Fruit fly (Drosophila melanogaster): ENCODE measurements around the gene CG2258.

Gene CG2258

dm6 chrX:8061392-8062179 lies 40.3 kb downstream of the CG2258 start, which contains the start of gene mys (continued):
- TF ChIP-seq jing (GFP tag; optimal IDR thresholded peaks at IDR 0.05) (no peak), Mrtf (GFP tag; IDR thresholded peaks at IDR 0.05) (peak; percentile 53; the same call in 1 of the 3 replicates), Opbp (GFP tag; IDR thresholded peaks at IDR 0.05; ENCODE audit: partially characterized antibody) (peak; percentile 97), cg (GFP tag; optimal IDR thresholded peaks at IDR 0.05) (peak; percentile 81), esg (GFP tag; conservative IDR thresholded peaks at IDR 0.05) (no peak), pho (GFP tag; optimal IDR thresholded peaks at IDR 0.05) (peak; percentile 68), otp (GFP tag; IDR thresholded peaks at IDR 0.05) (peak; percentile 40; the same call in 1 of the 3 replicates), Dbx (GFP tag; IDR thresholded peaks at IDR 0.05) (peak; percentile 79), Bgb (GFP tag; IDR thresholded peaks at IDR 0.05; ENCODE audit: partially characterized antibody) (peak; percentile 98), Jarid2 (GFP tag; optimal IDR thresholded peaks at IDR 0.05) (no peak), peb (GFP tag; IDR thresholded peaks at IDR 0.05) (no peak), kah (GFP tag; optimal IDR thresholded peaks at IDR 0.05) (peak; percentile 54), bbx (GFP tag; IDR thresholded peaks at IDR 0.05; ENCODE audit: partially characterized antibody) (peak; percentile 95), Fer3 (tag; optimal IDR thresholded peaks at IDR 0.05) (peak; percentile 55), CG4820 (GFP tag; optimal IDR thresholded peaks at IDR 0.05) (peak; percentile 46), onecut (GFP tag; IDR thresholded peaks at IDR 0.05) (peak; percentile 31), hth (optimal IDR thresholded peaks at IDR 0.05) (no peak), CG12104 (GFP tag; optimal IDR thresholded peaks at IDR 0.05) (peak; percentile 18), CG8290 (GFP tag; optimal IDR thresholded peaks at IDR 0.05) (peak; percentile 65), CG8290 (tag; optimal IDR thresholded peaks at IDR 0.05) (peak in 1 of 2 experiments; percentile 96), CG7372 (GFP tag; IDR thresholded peaks at IDR 0.05) (peak; percentile 42; the same call in 1 of the 2 replicates), CG15269 (tag; optimal IDR thresholded peaks at IDR 0.05) (peak; percentile 14), unc-4 (GFP tag; IDR thresholded peaks at IDR 0.05; ENCODE audit: partially characterized antibody) (peak; percentile 97), gt (GFP tag; IDR thresholded peaks at IDR 0.05) (no peak; the same call in 1 of the 2 replicates), gfzf (GFP tag; optimal IDR thresholded peaks at IDR 0.05) (peak; percentile 95), Trl (optimal IDR thresholded peaks at IDR 0.05) (no peak), Trl (GFP tag; optimal IDR thresholded peaks at IDR 0.05) (peak; percentile 61), BtbVII (GFP tag; optimal IDR thresholded peaks at IDR 0.05) (peak; percentile 73), Hr3 (GFP tag; optimal IDR thresholded peaks at IDR 0.05) (peak; percentile 30), CG4424 (GFP tag; optimal IDR thresholded peaks at IDR 0.05) (no peak), Hmx (GFP tag; optimal IDR thresholded peaks at IDR 0.05) (no peak), vnd (GFP tag; IDR thresholded peaks at IDR 0.05; ENCODE audit: partially characterized antibody) (peak; percentile 84), CG6765 (GFP tag; optimal IDR thresholded peaks at IDR 0.05) (peak; percentile 69), al (GFP tag; IDR thresholded peaks at IDR 0.05) (peak; percentile 57), knrl (GFP tag; IDR thresholded peaks at IDR 0.05; ENCODE audit: partially characterized antibody) (peak; percentile 93), CG4328 (GFP tag; optimal IDR thresholded peaks at IDR 0.05) (no peak), Hsf (GFP tag; optimal IDR thresholded peaks at IDR 0.05) (peak; percentile 73), nau (GFP tag; optimal IDR thresholded peaks at IDR 0.05) (peak; percentile 6), CG7963 (GFP tag; IDR thresholded peaks at IDR 0.05; ENCODE audit: partially characterized antibody) (peak; percentile 88), CG17612 (GFP tag; IDR thresholded peaks at IDR 0.05) (peak; percentile 55; the same call in 1 of the 2 replicates), pfk (GFP tag; optimal IDR thresholded peaks at IDR 0.05) (peak; percentile 58), sob (GFP tag; IDR thresholded peaks at IDR 0.05) (peak; percentile 83), CG14710 (tag; optimal IDR thresholded peaks at IDR 0.05) (peak; percentile 85), ATbp (GFP tag; optimal IDR thresholded peaks at IDR 0.05) (no peak), CG2202 (tag; optimal IDR thresholded peaks at IDR 0.05) (peak; percentile 20), Hey (tag; optimal IDR thresholded peaks at IDR 0.05) (peak; percentile 2), Drgx (GFP tag; IDR thresholded peaks at IDR 0.05) (peak; percentile 13; the same call in 1 of the 2 replicates), CG6689 (GFP tag; IDR thresholded peaks at IDR 0.05) (no peak), CG15073 (GFP tag; optimal IDR thresholded peaks at IDR 0.05) (no peak)

Data from whole organism, embryonic.